Worm (Caenorhabditis elegans) whole organism, L4 larva: ENCODE data around the gene F40F8.4.

Source experiments
- D1046.2 ChIP-seq: fragments of 200-800 bp; sonication (Bioruptor generic); IDR thresholded peaks from 2 replicates; pipeline ENCODE4 v1.3.6; 2022; ENCODE audit warnings: missing genetic modification characterization, missing compliant biosample characterization
- F10B5.3 ChIP-seq: sonication (generic microtip); optimal IDR thresholded peaks from 2 replicates; lab custom pipeline; 2016; ENCODE audit warnings: mild to moderate bottlenecking, missing genetic modification characterization, missing compliant biosample characterization
- F44E2.7 ChIP-seq: fragments of 200-800 bp; sonication (Bioruptor generic); IDR thresholded peaks from 2 replicates; pipeline ENCODE4 v2.1.2; 2022; ENCODE audit warnings: missing genetic modification characterization, missing compliant biosample characterization
- R02D3.7 ChIP-seq: fragments of 150-350 bp; sonication (generic microtip); optimal IDR thresholded peaks from 3 replicates; lab custom pipeline; 2014; ENCODE audit warnings: missing biosample characterization, missing genetic modification characterization
- T20F7.1 ChIP-seq: fragments of 200-800 bp; sonication (Bioruptor generic); optimal IDR thresholded peaks from 2 replicates; lab custom pipeline; 2018; ENCODE audit warnings: mild to moderate bottlenecking, missing genetic modification characterization, missing compliant biosample characterization
- T26A8.4 ChIP-seq: fragments of 200-800 bp; sonication (Bioruptor generic); IDR thresholded peaks from 2 replicates; pipeline ENCODE4 v1.3.6; 2022; ENCODE audit warnings: missing genetic modification characterization, missing compliant biosample characterization
- Y5F2A.4 ChIP-seq: fragments of 200-800 bp; sonication (Bioruptor generic); optimal IDR thresholded peaks from 2 replicates; lab custom pipeline; 2018; ENCODE audit warnings: mild to moderate bottlenecking, missing genetic modification characterization, missing compliant biosample characterization
- aha-1 ChIP-seq: fragments of 150-350 bp; peaks from one replicate; lab custom pipeline; 2014; ENCODE audit warnings: missing biosample characterization, missing genetic modification characterization
- attf-4 ChIP-seq: sonication (generic microtip); optimal IDR thresholded peaks from 3 replicates; lab custom pipeline; 2017; ENCODE audit warnings: missing biosample characterization, missing genetic modification characterization
- ceh-44 ChIP-seq: fragments of 200-800 bp; sonication (Bioruptor generic); IDR thresholded peaks from 2 replicates; pipeline ENCODE4 v1.3.6; 2022; ENCODE audit warnings: missing genetic modification reagents, missing genetic modification characterization, missing compliant biosample characterization
- ceh-62 ChIP-seq: sonication (generic microtip); optimal IDR thresholded peaks from 2 replicates; lab custom pipeline; 2017; ENCODE audit warnings: missing biosample characterization, missing genetic modification characterization
- ceh-82 ChIP-seq: sonication (generic microtip); optimal IDR thresholded peaks from 2 replicates; lab custom pipeline; 2017; ENCODE audit warnings: missing biosample characterization, missing genetic modification characterization
- daf-12 ChIP-seq: fragments of 150-350 bp; optimal IDR thresholded peaks from 2 replicates; lab custom pipeline; 2014; ENCODE audit warnings: missing biosample characterization, missing genetic modification reagents, missing genetic modification characterization
- daf-8 ChIP-seq: fragments of 200-800 bp; sonication (Bioruptor generic); IDR thresholded peaks from 2 replicates; pipeline ENCODE4 v1.3.6; 2022; ENCODE audit warnings: missing genetic modification characterization, missing compliant biosample characterization
- dmd-6 ChIP-seq: fragments of 200-800 bp; sonication (Bioruptor generic); IDR thresholded peaks from 2 replicates; pipeline ENCODE4 v1.3.6; 2022; ENCODE audit warnings: missing genetic modification reagents, missing genetic modification characterization, missing compliant biosample characterization
- dmd-8 ChIP-seq: fragments of 200-800 bp; sonication (Bioruptor generic); IDR thresholded peaks from 2 replicates; pipeline ENCODE4 v1.3.6; 2022; ENCODE audit warnings: missing genetic modification characterization, missing compliant biosample characterization
- dmd-9 ChIP-seq: fragments of 200-800 bp; sonication (Bioruptor generic); IDR thresholded peaks from 2 replicates; pipeline ENCODE4 v1.3.6; 2022; ENCODE audit warnings: missing genetic modification reagents, missing genetic modification characterization, missing compliant biosample characterization
- duxl-1 ChIP-seq: sonication (generic microtip); optimal IDR thresholded peaks from 2 replicates; lab custom pipeline; 2016; ENCODE audit warnings: mild to moderate bottlenecking, missing genetic modification characterization, moderate library complexity, missing compliant biosample characterization; ENCODE audit not compliant: poor library complexity
- dve-1 ChIP-seq: sonication (generic microtip); optimal IDR thresholded peaks from 2 replicates; lab custom pipeline; 2017; ENCODE audit warnings: antibody characterized with exemption, mild to moderate bottlenecking, missing genetic modification characterization, missing compliant biosample characterization; ENCODE audit not compliant: insufficient read depth
- egl-27 ChIP-seq: sonication (generic microtip); optimal IDR thresholded peaks from 3 replicates; lab custom pipeline; 2017; ENCODE audit warnings: missing biosample characterization, missing genetic modification reagents, missing genetic modification characterization
- gei-8 ChIP-seq: fragments of 200-800 bp; sonication (Bioruptor generic); optimal IDR thresholded peaks from 2 replicates; lab custom pipeline; 2018; ENCODE audit warnings: mild to moderate bottlenecking, missing genetic modification characterization, missing compliant biosample characterization
- hif-1 ChIP-seq, 2 experiments: sonication (generic microtip); optimal IDR thresholded peaks; 2 replicates each; lab custom pipeline; 2016 to 2017; ENCODE audit warnings: missing compliant biosample characterization in 2 of 2, missing genetic modification characterization in 2 of 2, missing genetic modification reagents in 2 of 2, missing genotype in 2 of 2, mild to moderate bottlenecking in 1 of 2
- hlh-30 ChIP-seq: sonication (generic microtip); optimal IDR thresholded peaks from 2 replicates; lab custom pipeline; 2017; ENCODE audit warnings: antibody characterized with exemption, mild to moderate bottlenecking, missing genetic modification characterization, missing compliant biosample characterization; ENCODE audit not compliant: insufficient read depth
- lim-7 ChIP-seq: fragments of 200-800 bp; sonication (Bioruptor generic); IDR thresholded peaks from 2 replicates; pipeline ENCODE4 v1.3.6; 2022; ENCODE audit warnings: missing genetic modification characterization, missing compliant biosample characterization
- lin-13 ChIP-seq: fragments of 150-350 bp; optimal IDR thresholded peaks from 2 replicates; lab custom pipeline; 2014; ENCODE audit warnings: missing biosample characterization, missing genetic modification reagents, missing genetic modification characterization
- lin-15B ChIP-seq: fragments of 150-350 bp; sonication (generic microtip); optimal IDR thresholded peaks from 3 replicates; lab custom pipeline; 2014; ENCODE audit warnings: missing biosample characterization, missing genetic modification characterization
- lin-38 ChIP-seq: fragments of 200-800 bp; sonication (Bioruptor generic); IDR thresholded peaks from 2 replicates; pipeline ENCODE4 v1.3.6; 2022; ENCODE audit warnings: missing genetic modification reagents, missing genetic modification characterization, missing compliant biosample characterization
- lin-39 ChIP-seq: fragments of 150-350 bp; optimal IDR thresholded peaks from 2 replicates; lab custom pipeline; 2014; ENCODE audit warnings: missing biosample characterization, missing genetic modification reagents, missing genetic modification characterization
- lsy-2 ChIP-seq, 2 experiments: fragments of 150-350 bp in 1 of 2; sonication (generic microtip) in 1 of 2; optimal IDR thresholded peaks; 2 replicates each; lab custom pipeline; 2014 to 2017; ENCODE audit warnings: missing biosample characterization in 2 of 2, missing genetic modification characterization in 2 of 2
- madf-5 ChIP-seq, 2 experiments: fragments of 200-800 bp; sonication (Bioruptor generic); IDR thresholded peaks; 2 replicates each; pipeline ENCODE4 v1.3.6; 2022; ENCODE audit warnings: missing compliant biosample characterization in 2 of 2, missing genetic modification characterization in 2 of 2
- mdl-1 ChIP-seq, 2 experiments: fragments of 150-350 bp in 1 of 2; sonication (generic microtip) in 1 of 2; optimal IDR thresholded peaks; 2 replicates each; lab custom pipeline; 2014 to 2017; ENCODE audit warnings: missing biosample characterization in 2 of 2, missing genetic modification characterization in 2 of 2
- mdt-29 ChIP-seq: fragments of 200-800 bp; sonication (Bioruptor generic); IDR thresholded peaks from 2 replicates; pipeline ENCODE4 v1.3.6; 2022; ENCODE audit warnings: missing genetic modification reagents, missing genetic modification characterization, missing compliant biosample characterization
- mep-1 ChIP-seq: fragments of 150-350 bp; sonication (generic microtip); optimal IDR thresholded peaks from 3 replicates; lab custom pipeline; 2014; ENCODE audit warnings: missing biosample characterization, missing genetic modification characterization
- mes-2 ChIP-seq: sonication (generic microtip); optimal IDR thresholded peaks from 2 replicates; lab custom pipeline; 2016; ENCODE audit warnings: missing genotype, mild to moderate bottlenecking, missing genetic modification characterization, missing compliant biosample characterization; ENCODE audit not compliant: poor library complexity, severe bottlenecking
- nhr-102 ChIP-seq: sonication (generic microtip); optimal IDR thresholded peaks from 2 replicates; lab custom pipeline; 2016; ENCODE audit warnings: mild to moderate bottlenecking, missing genetic modification characterization, moderate library complexity, missing compliant biosample characterization
- nhr-11 ChIP-seq: fragments of 150-350 bp; optimal IDR thresholded peaks from 2 replicates; lab custom pipeline; 2014; ENCODE audit warnings: missing biosample characterization, missing genetic modification characterization
- nhr-28 ChIP-seq: fragments of 150-350 bp; optimal IDR thresholded peaks from 2 replicates; lab custom pipeline; 2014; ENCODE audit warnings: missing biosample characterization, missing genetic modification characterization
- nhr-41 ChIP-seq: fragments of 200-800 bp; sonication (Bioruptor generic); IDR thresholded peaks from 2 replicates; pipeline ENCODE4 v1.3.6; 2022; ENCODE audit warnings: missing genetic modification reagents, missing genetic modification characterization, missing compliant biosample characterization
- nhr-48 ChIP-seq: sonication (generic microtip); optimal IDR thresholded peaks from 2 replicates; lab custom pipeline; 2016; ENCODE audit warnings: mild to moderate bottlenecking, missing genetic modification characterization, missing compliant biosample characterization
- nhr-76 ChIP-seq: fragments of 150-350 bp; optimal IDR thresholded peaks from 2 replicates; lab custom pipeline; 2014; ENCODE audit warnings: missing biosample characterization, missing genetic modification characterization
- nhr-77 ChIP-seq: fragments of 150-350 bp; optimal IDR thresholded peaks from 2 replicates; lab custom pipeline; 2014; ENCODE audit warnings: missing biosample characterization, missing genetic modification characterization
- pqm-1 ChIP-seq: sonication (generic microtip); optimal IDR thresholded peaks from 2 replicates; lab custom pipeline; 2017; ENCODE audit warnings: missing biosample characterization, missing genetic modification characterization
- sdz-12 ChIP-seq: fragments of 200-800 bp; sonication (Bioruptor generic); optimal IDR thresholded peaks from 2 replicates; lab custom pipeline; 2018; ENCODE audit warnings: mild to moderate bottlenecking, missing genetic modification characterization, missing compliant biosample characterization
- skn-1 ChIP-seq: fragments of 150-350 bp; optimal IDR thresholded peaks from 2 replicates; lab custom pipeline; 2014; ENCODE audit warnings: missing biosample characterization, missing genetic modification characterization
- spr-1 ChIP-seq: sonication (generic microtip); optimal IDR thresholded peaks from 2 replicates; lab custom pipeline; 2016; ENCODE audit warnings: mild to moderate bottlenecking, missing genetic modification characterization, missing compliant biosample characterization
- unc-130 ChIP-seq: sonication (generic microtip); optimal IDR thresholded peaks from 2 replicates; lab custom pipeline; 2016; ENCODE audit warnings: missing genetic modification reagents, missing genetic modification characterization, missing compliant biosample characterization
- unc-62 ChIP-seq, 3 experiments: fragments of 150-350 bp in 1 of 3; sonication (generic microtip); optimal IDR thresholded peaks in 2 of 3; peaks in 1 of 3; 1 replicate in 1 of 3; 2 replicates in 2 of 3; lab custom pipeline; 2014 to 2017; ENCODE audit warnings: missing biosample characterization in 3 of 3, missing genetic modification characterization in 3 of 3, missing genetic modification reagents in 3 of 3, missing genotype in 1 of 3
- zag-1 ChIP-seq: fragments of 150-350 bp; optimal IDR thresholded peaks from 2 replicates; lab custom pipeline; 2014; ENCODE audit warnings: missing biosample characterization, missing genetic modification characterization
- zfp-2 ChIP-seq: sonication (generic microtip); optimal IDR thresholded peaks from 2 replicates; lab custom pipeline; 2016; ENCODE audit warnings: mild to moderate bottlenecking, missing genetic modification characterization, missing compliant biosample characterization
- zip-2 ChIP-seq: fragments of 150-350 bp; optimal IDR thresholded peaks from 2 replicates; lab custom pipeline; 2014; ENCODE audit warnings: missing biosample characterization, missing genetic modification characterization
- ztf-7 ChIP-seq: fragments of 150-350 bp; optimal IDR thresholded peaks from 2 replicates; lab custom pipeline; 2014; ENCODE audit warnings: missing biosample characterization, missing genetic modification characterization

The F40F8.4 gene

DNA sequence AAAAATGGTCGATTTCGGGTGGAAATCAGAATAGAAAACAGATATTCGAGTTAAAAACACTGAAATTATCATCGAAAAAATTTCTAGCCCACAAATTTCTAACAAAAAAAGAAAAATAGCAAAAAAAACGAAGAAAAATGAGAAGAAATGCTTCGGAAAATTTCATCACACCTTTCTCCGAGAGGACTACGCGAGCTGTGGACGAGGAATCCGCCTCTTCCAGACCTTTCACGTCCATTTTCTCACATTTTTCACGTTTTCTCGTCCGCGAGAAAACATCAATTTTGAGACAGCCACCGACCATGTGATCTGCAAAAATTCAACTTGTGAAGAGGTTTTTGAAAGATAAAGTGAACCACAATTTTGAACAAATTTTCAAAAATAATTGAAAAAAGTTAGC, 36.4 kb upstream of the F40F8.4 start:
- no peak for TF ChIP-seq lin-13
- no peak for TF ChIP-seq dmd-9
- no peak for TF ChIP-seq nhr-48 (tag; lab: Kevin White, UChicago)
- peak in 1 of 2 experiments; percentile 41 for TF ChIP-seq unc-62 (GFP tag; optimal IDR thresholded peaks at IDR 0.05 in 1 of 2; lab: Kevin White, UChicago)
- no peak for TF ChIP-seq unc-62 (tag; optimal IDR thresholded peaks at IDR 0.05; lab: Kevin White, UChicago)
- TF ChIP-seq zip-2 (tag; lab: Kevin White, UChicago): no peak
- no peak for TF ChIP-seq D1046.2 (GFP tag; lab: Robert Waterston, UW)
- TF ChIP-seq lsy-2 (tag; optimal IDR thresholded peaks at IDR 0.05; lab: Kevin White, UChicago): peak in 1 of 2 experiments; percentile 7
- peak; percentile 90 for TF ChIP-seq mes-2
- no peak for TF ChIP-seq egl-27
- peak; percentile 37 for TF ChIP-seq hlh-30
- TF ChIP-seq aha-1: peak; percentile 98
- TF ChIP-seq zfp-2 (tag; lab: Kevin White, UChicago): no peak
- peak in 1 of 2 experiments; percentile 51 for TF ChIP-seq hif-1 (tag; optimal IDR thresholded peaks at IDR 0.05; lab: Kevin White, UChicago)
- no peak for TF ChIP-seq dmd-6
- TF ChIP-seq nhr-76 (tag; lab: Kevin White, UChicago): no peak
- TF ChIP-seq nhr-102 (tag; lab: Kevin White, UChicago): no peak
- no peak for TF ChIP-seq lim-7
- TF ChIP-seq F44E2.7 (GFP tag; lab: Robert Waterston, UW): no peak
- TF ChIP-seq attf-4 (tag; lab: Kevin White, UChicago): no peak
- TF ChIP-seq lin-39 (tag; lab: Kevin White, UChicago): no peak
- no peak for TF ChIP-seq ceh-44 (GFP tag; lab: Robert Waterston, UW)
- TF ChIP-seq lin-38 (GFP tag; lab: Robert Waterston, UW): peak; percentile 52
- TF ChIP-seq, all 104 proteins: peak for 7

DNA sequence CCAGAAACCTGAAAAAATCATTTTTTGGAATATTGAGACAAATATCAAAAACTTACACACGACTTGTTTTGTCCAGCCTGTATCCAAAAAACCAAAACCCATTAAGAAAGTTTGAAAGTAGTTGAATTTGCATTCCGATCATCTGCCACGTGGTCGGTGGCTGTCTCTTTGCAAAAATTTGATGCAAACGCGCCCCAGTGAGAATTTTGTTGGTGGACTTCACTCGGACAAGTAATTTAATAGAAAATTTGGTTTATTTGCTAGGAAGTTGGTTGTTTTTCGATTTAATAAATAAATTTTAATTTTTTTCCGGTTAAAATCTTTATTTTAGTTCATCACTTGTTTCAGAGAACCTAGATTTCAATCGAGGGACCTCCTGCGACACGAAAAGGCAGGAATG, 35.3 kb upstream of the F40F8.4 start:
- TF ChIP-seq nhr-102 (tag; lab: Kevin White, UChicago): no peak
- no peak for TF ChIP-seq F10B5.3 (tag; lab: Kevin White, UChicago)
- peak; percentile 87 for TF ChIP-seq lin-38 (GFP tag; lab: Robert Waterston, UW)
- TF ChIP-seq R02D3.7: no peak
- TF ChIP-seq ceh-62: no peak
- no peak for TF ChIP-seq sdz-12 (GFP tag; lab: Kevin White, UChicago)
- no peak for TF ChIP-seq mep-1
- TF ChIP-seq nhr-41 (GFP tag; lab: Robert Waterston, UW): no peak
- no peak for TF ChIP-seq nhr-28 (tag; lab: Kevin White, UChicago)
- no peak for TF ChIP-seq daf-8 (GFP tag; lab: Robert Waterston, UW)
- no peak for TF ChIP-seq spr-1 (tag; lab: Kevin White, UChicago)
- peak; percentile 13 for TF ChIP-seq dve-1 (tag; lab: Kevin White, UChicago)
- peak in 1 of 2 experiments; percentile 12 for TF ChIP-seq lsy-2 (tag; optimal IDR thresholded peaks at IDR 0.05; lab: Kevin White, UChicago)
- no peak for TF ChIP-seq nhr-76 (tag; lab: Kevin White, UChicago)
- TF ChIP-seq gei-8 (GFP tag; lab: Kevin White, UChicago): no peak
- TF ChIP-seq unc-130: no peak
- no peak for TF ChIP-seq zag-1 (tag; lab: Kevin White, UChicago)
- no peak for TF ChIP-seq lim-7
- no peak for TF ChIP-seq Y5F2A.4 (GFP tag; lab: Kevin White, UChicago)
- peak; percentile 8 for TF ChIP-seq nhr-77 (tag; lab: Kevin White, UChicago)
- no peak for TF ChIP-seq daf-12 (tag; lab: Kevin White, UChicago)
- peak in 1 of 2 experiments; percentile 21 for TF ChIP-seq mdl-1 (tag; optimal IDR thresholded peaks at IDR 0.05; lab: Kevin White, UChicago)
- no peak for TF ChIP-seq madf-5 (GFP tag; IDR thresholded peaks at IDR 0.05; lab: Robert Waterston, UW)
- no peak for TF ChIP-seq T20F7.1 (GFP tag; lab: Kevin White, UChicago)
- TF ChIP-seq dmd-8: no peak
- TF ChIP-seq nhr-11 (tag; lab: Kevin White, UChicago): no peak
- no peak for TF ChIP-seq skn-1 (tag; lab: Kevin White, UChicago)
- TF ChIP-seq duxl-1 (tag; lab: Kevin White, UChicago): no peak
- TF ChIP-seq T26A8.4: no peak
- no peak for TF ChIP-seq ztf-7
- TF ChIP-seq lin-15B (tag; lab: Kevin White, UChicago): no peak
- peak; percentile 64 for TF ChIP-seq mes-2
- no peak for TF ChIP-seq pqm-1 (tag; lab: Kevin White, UChicago)
- no peak for TF ChIP-seq ceh-82 (tag; lab: Kevin White, UChicago)
- TF ChIP-seq nhr-48 (tag; lab: Kevin White, UChicago): no peak
- TF ChIP-seq mdt-29 (GFP tag; lab: Robert Waterston, UW): no peak
